Worm (Caenorhabditis elegans): Measurements from ENCODE around the gene ZC443.2.

The ZC443.2 gene

ce11 chrV:12763291-12763995 is 47.5 kb downstream of the ZC443.2 start, which contains the start of the genes abcf-1 and scc-3:
Gene abcf-1, minus strand, starts transcription at chrV:12763375.
Gene scc-3, plus strand, starts transcription at chrV:12763945.
- no peak for TF ChIP-seq cog-1 (tag; optimal IDR thresholded peaks at IDR 0.05)
- TF ChIP-seq ztf-29 (GFP tag; IDR thresholded peaks at IDR 0.05), result no peak
- TF ChIP-seq T22C8.4 (GFP tag; IDR thresholded peaks at IDR 0.05), result no peak
- TF ChIP-seq ztf-23 (GFP tag; IDR thresholded peaks at IDR 0.05), result no peak
- TF ChIP-seq flt-1 (GFP tag; IDR thresholded peaks at IDR 0.05), result no peak
- no peak for TF ChIP-seq med-1 (GFP tag; optimal IDR thresholded peaks at IDR 0.05; ENCODE audit: insufficient read depth)
- TF ChIP-seq ref-1 (GFP tag; conservative IDR thresholded peaks at IDR 0.05), result no peak
- TF ChIP-seq klf-2 (GFP tag; conservative IDR thresholded peaks at IDR 0.05), result no peak
- TF ChIP-seq tab-1 (GFP tag; IDR thresholded peaks at IDR 0.05), result no peak

DNA sequence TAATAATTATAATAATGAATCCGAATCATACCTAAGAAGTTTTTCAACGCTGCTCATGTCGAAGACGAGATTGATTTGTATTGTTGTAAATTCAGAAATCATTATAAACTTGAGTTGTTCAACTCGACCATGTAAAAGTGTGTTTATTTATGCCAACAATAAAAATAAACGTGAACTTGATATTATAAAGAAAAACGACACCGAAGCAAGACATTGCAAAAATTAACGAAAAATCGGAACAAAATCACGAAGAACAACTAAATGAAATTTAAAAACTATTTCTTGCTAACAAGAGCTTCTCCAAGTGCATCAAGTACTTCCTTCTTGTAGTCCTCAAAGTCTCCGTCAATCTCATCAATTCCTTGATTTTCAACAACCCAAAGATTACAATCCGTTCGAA is 50.1 kb downstream of the ZC443.2 start, which contains the start of gene F18E2.15:
F18E2.15 (minus strand) TSS at position 101 of the 400 bp plus-strand sequence.
- TF ChIP-seq klf-2 (GFP tag; conservative IDR thresholded peaks at IDR 0.05) (no peak), cog-1 (tag; optimal IDR thresholded peaks at IDR 0.05) (no peak), med-1 (GFP tag; optimal IDR thresholded peaks at IDR 0.05; ENCODE audit: insufficient read depth) (no peak), ztf-23 (GFP tag; IDR thresholded peaks at IDR 0.05) (no peak), flt-1 (GFP tag; IDR thresholded peaks at IDR 0.05) (no peak), tab-1 (GFP tag; IDR thresholded peaks at IDR 0.05) (no peak), ztf-29 (GFP tag; IDR thresholded peaks at IDR 0.05) (no peak), T22C8.4 (GFP tag; IDR thresholded peaks at IDR 0.05) (no peak), ref-1 (GFP tag; conservative IDR thresholded peaks at IDR 0.05) (no peak)

All from whole organism, midembryonic.